Worm (Caenorhabditis elegans): ENCODE measurements around the gene C09H10.5.

The C09H10.5 gene

DNA sequence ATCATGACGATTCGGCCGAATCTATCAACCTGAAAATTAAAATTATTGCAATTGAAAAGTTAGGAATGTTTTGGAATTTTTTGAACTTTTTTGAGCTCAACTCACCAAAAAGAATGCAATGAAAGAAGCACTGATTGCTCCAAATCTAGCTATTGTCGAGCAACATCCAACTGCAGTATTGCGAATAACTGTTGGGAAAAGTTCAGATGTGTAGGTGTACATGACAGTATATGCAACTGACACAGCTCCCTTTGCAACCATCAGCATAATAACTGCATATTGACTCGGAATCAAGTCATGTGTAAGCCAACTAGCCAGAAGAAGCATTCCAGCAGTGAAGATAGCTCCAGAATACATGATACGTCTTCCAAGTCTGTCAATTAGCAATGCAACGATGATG lies 51.0 kb downstream of the C09H10.5 start:
- TF ChIP-seq ama-1 (optimal IDR thresholded peaks at IDR 0.05) (no peak), tbx-11 (GFP tag; IDR thresholded peaks at IDR 0.05) (no peak), tra-4 (tag; optimal IDR thresholded peaks at IDR 0.05) (no peak), B0310.2 (tag; optimal IDR thresholded peaks at IDR 0.05) (no peak), ceh-36 (tag; optimal IDR thresholded peaks at IDR 0.05) (no peak), F13C5.2 (tag; optimal IDR thresholded peaks at IDR 0.05) (no peak), pes-1 (GFP tag; IDR thresholded peaks at IDR 0.05) (no peak), hmbx-1 (tag; optimal IDR thresholded peaks at IDR 0.05) (no peak), scrt-1 (GFP tag; IDR thresholded peaks at IDR 0.05) (no peak), flt-1 (GFP tag; IDR thresholded peaks at IDR 0.05) (no peak), ets-7 (tag; optimal IDR thresholded peaks at IDR 0.05) (no peak), aly-1 (tag; optimal IDR thresholded peaks at IDR 0.05) (no peak), sea-1 (GFP tag; conservative IDR thresholded peaks at IDR 0.05) (no peak), hmg-4 (GFP tag; optimal IDR thresholded peaks at IDR 0.05) (no peak), tbx-37 (GFP tag; conservative IDR thresholded peaks at IDR 0.05) (no peak), hnd-1 (tag; optimal IDR thresholded peaks at IDR 0.05) (no peak)

DNA sequence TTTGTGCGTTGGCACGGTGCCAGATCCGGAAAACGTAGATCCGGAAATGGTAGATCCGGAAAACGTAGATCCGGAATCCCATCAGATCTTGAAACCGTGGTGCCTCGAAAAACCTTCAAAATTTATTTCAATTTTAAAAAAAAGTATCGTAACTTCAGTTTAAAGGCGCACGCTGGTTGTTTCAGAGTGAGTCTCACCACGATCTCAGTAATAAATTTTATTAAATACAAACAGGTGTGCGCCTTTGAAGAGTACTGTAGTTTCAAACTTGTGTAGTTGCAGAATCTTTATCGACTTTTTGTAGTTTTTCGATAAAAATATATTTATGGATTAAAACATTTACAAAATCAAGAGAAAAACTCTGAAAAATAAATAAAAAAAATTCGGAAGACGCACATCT lies 52.9 kb downstream of the C09H10.5 start:
- no peak for TF ChIP-seq ceh-36 (tag; optimal IDR thresholded peaks at IDR 0.05)
- TF ChIP-seq tbx-37 (GFP tag; conservative IDR thresholded peaks at IDR 0.05), result no peak
- TF ChIP-seq hnd-1 (tag; optimal IDR thresholded peaks at IDR 0.05), result no peak
- TF ChIP-seq hmbx-1 (tag; optimal IDR thresholded peaks at IDR 0.05), result no peak
- TF ChIP-seq aly-1 (tag; optimal IDR thresholded peaks at IDR 0.05), result no peak
- no peak for TF ChIP-seq flt-1 (GFP tag; IDR thresholded peaks at IDR 0.05)
- no peak for TF ChIP-seq hmg-4 (GFP tag; optimal IDR thresholded peaks at IDR 0.05)
- no peak for TF ChIP-seq B0310.2 (tag; optimal IDR thresholded peaks at IDR 0.05)
- TF ChIP-seq scrt-1 (GFP tag; IDR thresholded peaks at IDR 0.05), result no peak
- TF ChIP-seq pes-1 (GFP tag; IDR thresholded peaks at IDR 0.05), result no peak
- no peak for TF ChIP-seq tra-4 (tag; optimal IDR thresholded peaks at IDR 0.05)
- no peak for TF ChIP-seq ama-1 (optimal IDR thresholded peaks at IDR 0.05)
- TF ChIP-seq ets-7 (tag; optimal IDR thresholded peaks at IDR 0.05), result no peak
- TF ChIP-seq tbx-11 (GFP tag; IDR thresholded peaks at IDR 0.05), result no peak
- no peak for TF ChIP-seq ceh-13 (GFP tag; optimal IDR thresholded peaks at IDR 0.05)
- TF ChIP-seq F13C5.2 (tag; optimal IDR thresholded peaks at IDR 0.05), result no peak
- TF ChIP-seq sea-1 (GFP tag; conservative IDR thresholded peaks at IDR 0.05), result no peak
